Worm (Caenorhabditis elegans) whole organism, young adult: ENCODE data around the gene Y56A3A.30.
A peak's percentile ranks its signal among the peaks of the same experiment; 100 is the strongest.

ENCODE experiments used
- attf-3 ChIP-seq: fragments of 200-800 bp; sonication (Bioruptor generic); conservative IDR thresholded peaks from 2 replicates; pipeline ENCODE4 v1.3.6; 2022; ENCODE audit warnings: missing genetic modification reagents, missing genetic modification characterization, missing compliant biosample characterization
- ceh-58 ChIP-seq: fragments of 200-800 bp; sonication (Bioruptor generic); IDR thresholded peaks from 2 replicates; pipeline ENCODE4 v1.3.6; 2022; ENCODE audit warnings: missing genetic modification characterization, missing compliant biosample characterization
- ets-4 ChIP-seq: fragments of 200-800 bp; sonication (Bioruptor generic); optimal IDR thresholded peaks from 2 replicates; lab custom pipeline; 2018; ENCODE audit warnings: mild to moderate bottlenecking, missing genetic modification characterization, missing compliant biosample characterization
- gei-17 ChIP-seq: fragments of 200-800 bp; sonication (Bioruptor generic); optimal IDR thresholded peaks from 2 replicates; lab custom pipeline; 2018; ENCODE audit warnings: mild to moderate bottlenecking, missing genetic modification characterization, missing compliant biosample characterization
- mxl-1 ChIP-seq: sonication (generic microtip); optimal IDR thresholded peaks from 2 replicates; lab custom pipeline; 2016; ENCODE audit warnings: missing genetic modification characterization, missing compliant biosample characterization
- nfya-1 ChIP-seq: sonication (generic microtip); optimal IDR thresholded peaks from 2 replicates; lab custom pipeline; 2017; ENCODE audit warnings: antibody characterized with exemption, missing compliant biosample characterization, missing genetic modification characterization, borderline replicate concordance; ENCODE audit not compliant: insufficient read depth
- nfyb-1 ChIP-seq: fragments of 200-800 bp; sonication (Bioruptor generic); IDR thresholded peaks from 2 replicates; pipeline ENCODE4 v1.3.6; 2022; ENCODE audit warnings: missing genetic modification reagents, missing genetic modification characterization, missing compliant biosample characterization
- ztf-26 ChIP-seq: sonication (generic microtip); optimal IDR thresholded peaks from 2 replicates; lab custom pipeline; 2017; ENCODE audit warnings: missing genetic modification characterization, missing compliant biosample characterization

ce11 chrIII:11981539-11981938 lies 2.7 kb upstream of the Y56A3A.30 start:
- peak; percentile 53; the same call in 1 of the 2 replicates for TF ChIP-seq nfyb-1 (GFP tag; lab: Robert Waterston, UW)
- no peak for TF ChIP-seq ztf-26
- TF ChIP-seq gei-17 (GFP tag; lab: Kevin White, UChicago): no peak
- TF ChIP-seq attf-3 (GFP tag; lab: Robert Waterston, UW): no peak
- no peak for TF ChIP-seq ceh-58 (GFP tag; lab: Robert Waterston, UW)
- no peak for TF ChIP-seq mxl-1
- no peak for TF ChIP-seq ets-4
- no peak for TF ChIP-seq nfya-1 (tag; lab: Kevin White, UChicago)
